ENCODE assay signal across 1 fruit fly cellular context in genomic region chrX:4202235-4202794, dm6.
TF ChIP-seq lines count a peak whose summit lies in the region.

No protein-coding gene starts in this region.

TF ChIP-seq in whole organism, embryonic, 481 proteins besides CTCF, POLR2A, EP300 and RAD21 (continued from another document and continues in another):
- TF ChIP-seq CG18764 (GFP tag; optimal IDR thresholded peaks at IDR 0.05; lab: Kevin White, UChicago) (no peak), CG13123 (GFP tag; optimal IDR thresholded peaks at IDR 0.05; lab: Kevin White, UChicago) (no peak), Nf-YC (tag; optimal IDR thresholded peaks at IDR 0.05; lab: Kevin White, UChicago) (no peak), Hr3 (GFP tag; optimal IDR thresholded peaks at IDR 0.05; lab: Kevin White, UChicago) (no peak), CG10565 (GFP tag; optimal IDR thresholded peaks at IDR 0.05; lab: Kevin White, UChicago) (no peak), grn (GFP tag; optimal IDR thresholded peaks at IDR 0.05; lab: Kevin White, UChicago) (peak; percentile 72), mld (GFP tag; IDR thresholded peaks at IDR 0.05; lab: Robert Waterston, UW; ENCODE audit: partially characterized antibody) (no peak), Rfx (GFP tag; IDR thresholded peaks at IDR 0.05; lab: Robert Waterston, UW) (no peak), CG7839 (tag; optimal IDR thresholded peaks at IDR 0.05; lab: Kevin White, UChicago) (peak; percentile 12), jigr1 (GFP tag; IDR thresholded peaks at IDR 0.05; lab: Robert Waterston, UW) (no peak), maf-S (GFP tag; optimal IDR thresholded peaks at IDR 0.05; lab: Kevin White, UChicago) (peak; percentile 4), CG10462 (GFP tag; optimal IDR thresholded peaks at IDR 0.05; lab: Kevin White, UChicago) (no peak), CG7357 (GFP tag; IDR thresholded peaks at IDR 0.05; lab: Robert Waterston, UW) (no peak), CG6175 (GFP tag; IDR thresholded peaks at IDR 0.05; lab: Robert Waterston, UW) (no peak), sd (tag; optimal IDR thresholded peaks at IDR 0.05; lab: Kevin White, UChicago) (peak; percentile 63), CG4854 (GFP tag; optimal IDR thresholded peaks at IDR 0.05; lab: Kevin White, UChicago) (no peak), eve (GFP tag; optimal IDR thresholded peaks at IDR 0.05; lab: Kevin White, UChicago) (no peak), CG11456 (GFP tag; IDR thresholded peaks at IDR 0.05; lab: Robert Waterston, UW) (no peak), tna (GFP tag; IDR thresholded peaks at IDR 0.05; lab: Robert Waterston, UW; ENCODE audit: partially characterized antibody) (no peak), CG4820 (GFP tag; optimal IDR thresholded peaks at IDR 0.05; lab: Kevin White, UChicago) (no peak), Vsx1 (GFP tag; optimal IDR thresholded peaks at IDR 0.05; lab: Kevin White, UChicago) (peak; percentile 45), ftz-f1 (GFP tag; optimal IDR thresholded peaks at IDR 0.05; lab: Kevin White, UChicago) (no peak), cato (GFP tag; optimal IDR thresholded peaks at IDR 0.05; lab: Kevin White, UChicago; ENCODE audit: borderline replicate concordance) (no peak), caup (GFP tag; optimal IDR thresholded peaks at IDR 0.05; lab: Kevin White, UChicago; ENCODE audit: severe bottlenecking) (peak; percentile 63), gcm (GFP tag; optimal IDR thresholded peaks at IDR 0.05; lab: Kevin White, UChicago) (peak; percentile 46), CG10274 (GFP tag; optimal IDR thresholded peaks at IDR 0.05; lab: Kevin White, UChicago) (no peak), CG7786 (GFP tag; optimal IDR thresholded peaks at IDR 0.05; lab: Kevin White, UChicago) (no peak), dysf (GFP tag; IDR thresholded peaks at IDR 0.05; lab: Robert Waterston, UW) (no peak), CG15514 (GFP tag; optimal IDR thresholded peaks at IDR 0.05; lab: Kevin White, UChicago) (peak; percentile 58), D19A (tag; optimal IDR thresholded peaks at IDR 0.05; lab: Kevin White, UChicago) (peak; percentile 23), nau (GFP tag; optimal IDR thresholded peaks at IDR 0.05; lab: Kevin White, UChicago) (peak; percentile 75), Mad (GFP tag; optimal IDR thresholded peaks at IDR 0.05; lab: Kevin White, UChicago) (no peak), dpn (GFP tag; optimal IDR thresholded peaks at IDR 0.05; lab: Kevin White, UChicago) (no peak), Dek (tag; optimal IDR thresholded peaks at IDR 0.05; lab: Kevin White, UChicago) (peak; percentile 25), dmrt99B (tag; optimal IDR thresholded peaks at IDR 0.05; lab: Kevin White, UChicago) (peak; percentile 34), cas (GFP tag; IDR thresholded peaks at IDR 0.05; lab: Robert Waterston, UW) (no peak), sug (tag; optimal IDR thresholded peaks at IDR 0.05; lab: Kevin White, UChicago) (peak; percentile 52), Chrac-16 (GFP tag; optimal IDR thresholded peaks at IDR 0.05; lab: Kevin White, UChicago) (no peak), Sry-δ (GFP tag; optimal IDR thresholded peaks at IDR 0.05; lab: Kevin White, UChicago) (no peak), tll (GFP tag; optimal IDR thresholded peaks at IDR 0.05; lab: Kevin White, UChicago) (peak in 1 of 2 experiments; percentile 84), abd-A (tag; optimal IDR thresholded peaks at IDR 0.05; lab: Kevin White, UChicago) (no peak), CG30020 (tag; optimal IDR thresholded peaks at IDR 0.05; lab: Kevin White, UChicago) (no peak), Nf-YB (GFP tag; optimal IDR thresholded peaks at IDR 0.05; lab: Kevin White, UChicago) (peak; percentile 39), CG15011 (GFP tag; optimal IDR thresholded peaks at IDR 0.05; lab: Kevin White, UChicago) (peak; percentile 46), ewg (GFP tag; optimal IDR thresholded peaks at IDR 0.05; lab: Kevin White, UChicago) (no peak), CG4282 (GFP tag; optimal IDR thresholded peaks at IDR 0.05; lab: Kevin White, UChicago) (no peak), CG9817 (tag; optimal IDR thresholded peaks at IDR 0.05; lab: Kevin White, UChicago) (no peak), Myb (GFP tag; optimal IDR thresholded peaks at IDR 0.05; lab: Kevin White, UChicago) (no peak), hkb (optimal IDR thresholded peaks at IDR 0.05; lab: Kevin White, UChicago) (no peak), hkb (GFP tag; IDR thresholded peaks at IDR 0.05; lab: Robert Waterston, UW) (peak; percentile 51; the same call in 1 of the 2 replicates), salm (tag; optimal IDR thresholded peaks at IDR 0.05; lab: Kevin White, UChicago) (peak; percentile 40), Blimp-1 (GFP tag; optimal IDR thresholded peaks at IDR 0.05; lab: Kevin White, UChicago) (peak; percentile 25), Doc2 (GFP tag; IDR thresholded peaks at IDR 0.05; lab: Robert Waterston, UW) (no peak), E2f2 (GFP tag; IDR thresholded peaks at IDR 0.05; lab: Robert Waterston, UW) (no peak), gsb-n (tag; optimal IDR thresholded peaks at IDR 0.05; lab: Kevin White, UChicago) (peak; percentile 25), CG31365 (tag; optimal IDR thresholded peaks at IDR 0.05; lab: Kevin White, UChicago) (peak; percentile 38), CG14667 (GFP tag; IDR thresholded peaks at IDR 0.05; lab: Robert Waterston, UW) (no peak), ab (GFP tag; optimal IDR thresholded peaks at IDR 0.05; lab: Kevin White, UChicago) (no peak), tap (tag; optimal IDR thresholded peaks at IDR 0.05; lab: Kevin White, UChicago) (peak; percentile 2), CG4360 (GFP tag; IDR thresholded peaks at IDR 0.05; lab: Robert Waterston, UW) (no peak), sisA (GFP tag; IDR thresholded peaks at IDR 0.05; lab: Robert Waterston, UW) (no peak), CG17612 (GFP tag; IDR thresholded peaks at IDR 0.05; lab: Robert Waterston, UW) (no peak), row (GFP tag; IDR thresholded peaks at IDR 0.05; lab: Robert Waterston, UW) (no peak), schlank (tag; optimal IDR thresholded peaks at IDR 0.05; lab: Kevin White, UChicago) (peak; percentile 40), CG17186 (GFP tag; optimal IDR thresholded peaks at IDR 0.05; lab: Kevin White, UChicago) (no peak), toy (GFP tag; IDR thresholded peaks at IDR 0.05; lab: Robert Waterston, UW) (no peak), CG7745 (tag; optimal IDR thresholded peaks at IDR 0.05; lab: Kevin White, UChicago) (peak; percentile 63), inv (GFP tag; IDR thresholded peaks at IDR 0.05; lab: Robert Waterston, UW; ENCODE audit: partially characterized antibody) (no peak), Fer1 (GFP tag; optimal IDR thresholded peaks at IDR 0.05; lab: Kevin White, UChicago) (peak; percentile 77), CG2120 (GFP tag; optimal IDR thresholded peaks at IDR 0.05; lab: Kevin White, UChicago) (no peak), pzg (GFP tag; optimal IDR thresholded peaks at IDR 0.05; lab: Kevin White, UChicago) (no peak), Optix (GFP tag; IDR thresholded peaks at IDR 0.05; lab: Robert Waterston, UW) (no peak), BEAF-32 (GFP tag; optimal IDR thresholded peaks at IDR 0.05; lab: Kevin White, UChicago) (no peak), B-H2 (GFP tag; optimal IDR thresholded peaks at IDR 0.05; lab: Kevin White, UChicago) (no peak), CG8944 (GFP tag; optimal IDR thresholded peaks at IDR 0.05; lab: Kevin White, UChicago) (no peak), CG6854 (GFP tag; optimal IDR thresholded peaks at IDR 0.05; lab: Kevin White, UChicago) (peak; percentile 48), CG9215 (GFP tag; IDR thresholded peaks at IDR 0.05; lab: Robert Waterston, UW) (no peak), CG12942 (GFP tag; optimal IDR thresholded peaks at IDR 0.05; lab: Kevin White, UChicago) (no peak), NC2α (GFP tag; optimal IDR thresholded peaks at IDR 0.05; lab: Kevin White, UChicago) (peak; percentile 9), CG12769 (tag; optimal IDR thresholded peaks at IDR 0.05; lab: Kevin White, UChicago) (peak; percentile 10), emc (GFP tag; optimal IDR thresholded peaks at IDR 0.05; lab: Kevin White, UChicago) (no peak), shn (GFP tag; optimal IDR thresholded peaks at IDR 0.05; lab: Kevin White, UChicago) (no peak), pb (GFP tag; optimal IDR thresholded peaks at IDR 0.05; lab: Kevin White, UChicago) (no peak), CG3407 (GFP tag; optimal IDR thresholded peaks at IDR 0.05; lab: Kevin White, UChicago) (peak; percentile 57), CG3281 (GFP tag; optimal IDR thresholded peaks at IDR 0.05; lab: Kevin White, UChicago) (peak; percentile 72), Spps (tag; optimal IDR thresholded peaks at IDR 0.05; lab: Kevin White, UChicago) (peak; percentile 3), CG32772 (GFP tag; IDR thresholded peaks at IDR 0.05; lab: Robert Waterston, UW) (no peak), kay (GFP tag; optimal IDR thresholded peaks at IDR 0.05; lab: Kevin White, UChicago) (no peak), Hey (tag; optimal IDR thresholded peaks at IDR 0.05; lab: Kevin White, UChicago) (peak; percentile 36), CG1832 (GFP tag; optimal IDR thresholded peaks at IDR 0.05; lab: Kevin White, UChicago) (no peak), CG7271 (tag; optimal IDR thresholded peaks at IDR 0.05; lab: Kevin White, UChicago) (peak; percentile 65), CG17802 (tag; optimal IDR thresholded peaks at IDR 0.05; lab: Kevin White, UChicago) (no peak), Gsc (GFP tag; IDR thresholded peaks at IDR 0.05; lab: Robert Waterston, UW) (no peak), CG3163 (GFP tag; optimal IDR thresholded peaks at IDR 0.05; lab: Kevin White, UChicago) (no peak), gfzf (GFP tag; optimal IDR thresholded peaks at IDR 0.05; lab: Kevin White, UChicago) (no peak), CG10654 (GFP tag; optimal IDR thresholded peaks at IDR 0.05; lab: Kevin White, UChicago) (no peak), CG3726 (GFP tag; IDR thresholded peaks at IDR 0.05; lab: Robert Waterston, UW) (no peak), CG1792 (GFP tag; optimal IDR thresholded peaks at IDR 0.05; lab: Kevin White, UChicago) (no peak), fru (optimal IDR thresholded peaks at IDR 0.05; lab: Kevin White, UChicago) (no peak), D (optimal IDR thresholded peaks at IDR 0.05; lab: Kevin White, UChicago) (no peak), D (GFP tag; optimal IDR thresholded peaks at IDR 0.05; lab: Kevin White, UChicago) (no peak), nerfin-1 (tag; optimal IDR thresholded peaks at IDR 0.05; lab: Kevin White, UChicago) (peak; percentile 13), CG14710 (tag; optimal IDR thresholded peaks at IDR 0.05; lab: Kevin White, UChicago) (peak; percentile 30), dati (GFP tag; IDR thresholded peaks at IDR 0.05; lab: Robert Waterston, UW) (no peak), hth (optimal IDR thresholded peaks at IDR 0.05; lab: Kevin White, UChicago) (no peak), Adf1 (GFP tag; IDR thresholded peaks at IDR 0.05; lab: Robert Waterston, UW) (no peak), sens-2 (GFP tag; IDR thresholded peaks at IDR 0.05; lab: Robert Waterston, UW) (no peak), vvl (GFP tag; IDR thresholded peaks at IDR 0.05; lab: Robert Waterston, UW) (no peak), sim (GFP tag; IDR thresholded peaks at IDR 0.05; lab: Robert Waterston, UW) (no peak), Taf1 (GFP tag; IDR thresholded peaks at IDR 0.05; lab: Robert Waterston, UW) (no peak), CoRest (tag; optimal IDR thresholded peaks at IDR 0.05; lab: Kevin White, UChicago) (no peak), mam (GFP tag; optimal IDR thresholded peaks at IDR 0.05; lab: Kevin White, UChicago) (no peak), sc (optimal IDR thresholded peaks at IDR 0.05; lab: Kevin White, UChicago) (no peak), sc (GFP tag; optimal IDR thresholded peaks at IDR 0.05; lab: Kevin White, UChicago) (peak; percentile 35), fd3F (GFP tag; optimal IDR thresholded peaks at IDR 0.05; lab: Kevin White, UChicago) (no peak), CG12104 (GFP tag; optimal IDR thresholded peaks at IDR 0.05; lab: Kevin White, UChicago) (peak; percentile 34), CG17568 (GFP tag; optimal IDR thresholded peaks at IDR 0.05; lab: Kevin White, UChicago) (peak; percentile 80), CG9797 (GFP tag; optimal IDR thresholded peaks at IDR 0.05; lab: Kevin White, UChicago) (no peak), CG11695 (GFP tag; IDR thresholded peaks at IDR 0.05; lab: Robert Waterston, UW) (no peak; the same call in 2 of the 3 replicates), HLHmδ (GFP tag; optimal IDR thresholded peaks at IDR 0.05; lab: Kevin White, UChicago) (no peak), CG8478 (optimal IDR thresholded peaks at IDR 0.05; lab: Kevin White, UChicago) (no peak), tup (GFP tag; optimal IDR thresholded peaks at IDR 0.05; lab: Kevin White, UChicago) (peak; percentile 41), C15 (GFP tag; IDR thresholded peaks at IDR 0.05; lab: Robert Waterston, UW) (no peak), CG1647 (GFP tag; optimal IDR thresholded peaks at IDR 0.05; lab: Kevin White, UChicago) (no peak), CG15601 (tag; optimal IDR thresholded peaks at IDR 0.05; lab: Kevin White, UChicago) (peak; percentile 66), CG10147 (GFP tag; optimal IDR thresholded peaks at IDR 0.05; lab: Kevin White, UChicago) (peak; percentile 26), Ets65A (GFP tag; lab: Kevin White, UChicago) (no peak), CG11085 (GFP tag; IDR thresholded peaks at IDR 0.05; lab: Robert Waterston, UW) (no peak), CG17361 (GFP tag; IDR thresholded peaks at IDR 0.05; lab: Robert Waterston, UW) (0 out of 3 replicates have a peak, but pooled peaks have one; percentile 27), Doc3 (GFP tag; IDR thresholded peaks at IDR 0.05; lab: Robert Waterston, UW; ENCODE audit: partially characterized antibody) (no peak), CG33557 (GFP tag; optimal IDR thresholded peaks at IDR 0.05; lab: Kevin White, UChicago) (peak; percentile 52), corto (GFP tag; optimal IDR thresholded peaks at IDR 0.05; lab: Kevin White, UChicago) (no peak), Atf6 (GFP tag; IDR thresholded peaks at IDR 0.05; lab: Robert Waterston, UW) (no peak), gce (GFP tag; IDR thresholded peaks at IDR 0.05; lab: Robert Waterston, UW) (no peak), Stat92E (GFP tag; optimal IDR thresholded peaks at IDR 0.05; lab: Kevin White, UChicago) (no peak), exex (tag; optimal IDR thresholded peaks at IDR 0.05; lab: Kevin White, UChicago) (peak; percentile 21), CG8924 (tag; optimal IDR thresholded peaks at IDR 0.05; lab: Kevin White, UChicago) (peak; percentile 52), slbo (GFP tag; IDR thresholded peaks at IDR 0.05; lab: Robert Waterston, UW) (no peak), CG31441 (GFP tag; IDR thresholded peaks at IDR 0.05; lab: Robert Waterston, UW) (peak; percentile 37; the same call in 1 of the 2 replicates)
